Fruit fly (Drosophila melanogaster): ENCODE data around the gene GstZ1.

dm6 chr3R:9448320-9448719 lies 8.0 kb downstream of the GstZ1 start:
- TF ChIP-seq psq (GFP tag; optimal IDR thresholded peaks at IDR 0.05) (no peak), Vsx2 (GFP tag; optimal IDR thresholded peaks at IDR 0.05; ENCODE audit: partially characterized antibody) (no peak), Dif (GFP tag; optimal IDR thresholded peaks at IDR 0.05; ENCODE audit: partially characterized antibody) (no peak), Hr78 (GFP tag; optimal IDR thresholded peaks at IDR 0.05) (no peak), Jra (GFP tag; optimal IDR thresholded peaks at IDR 0.05) (no peak), br (GFP tag; optimal IDR thresholded peaks at IDR 0.05) (no peak), Dfd (GFP tag; optimal IDR thresholded peaks at IDR 0.05) (no peak), dsf (GFP tag; optimal IDR thresholded peaks at IDR 0.05; ENCODE audit: borderline replicate concordance) (no peak), CG9705 (GFP tag; optimal IDR thresholded peaks at IDR 0.05) (no peak), CG32264 (GFP tag; optimal IDR thresholded peaks at IDR 0.05) (no peak), ey (GFP tag; optimal IDR thresholded peaks at IDR 0.05) (no peak), woc (GFP tag; optimal IDR thresholded peaks at IDR 0.05) (no peak)

All from whole organism, wandering third instar larva.